Fruit fly (Drosophila melanogaster): ENCODE data around the gene CG18823.
A peak's percentile ranks its signal among the peaks of the same experiment; 100 is the strongest.

dm6 chrX:985911-986310 is 4.4 kb upstream of the CG18823 start:
- TF ChIP-seq CG5204 (GFP tag; optimal IDR thresholded peaks at IDR 0.05), result no peak
- no peak for TF ChIP-seq CG14711 (tag; optimal IDR thresholded peaks at IDR 0.05)
- peak; percentile 46 for TF ChIP-seq pad (GFP tag; optimal IDR thresholded peaks at IDR 0.05)
- TF ChIP-seq CG11617 (GFP tag; optimal IDR thresholded peaks at IDR 0.05), result no peak
- no peak for TF ChIP-seq CG7045 (GFP tag; optimal IDR thresholded peaks at IDR 0.05)
- no peak for TF ChIP-seq Crg-1 (GFP tag; optimal IDR thresholded peaks at IDR 0.05)
- no peak for TF ChIP-seq Mnt (GFP tag; optimal IDR thresholded peaks at IDR 0.05)
- TF ChIP-seq cic (GFP tag; optimal IDR thresholded peaks at IDR 0.05), result no peak
- no peak for TF ChIP-seq CG12768 (GFP tag; optimal IDR thresholded peaks at IDR 0.05)
- TF ChIP-seq Hr96 (GFP tag; optimal IDR thresholded peaks at IDR 0.05), result no peak
- no peak for TF ChIP-seq CG33017 (tag; optimal IDR thresholded peaks at IDR 0.05)
- TF ChIP-seq toe (GFP tag; optimal IDR thresholded peaks at IDR 0.05), result no peak
- no peak for TF ChIP-seq cnc (optimal IDR thresholded peaks at IDR 0.05)
- TF ChIP-seq CG1620 (GFP tag; optimal IDR thresholded peaks at IDR 0.05), result no peak
